Worm (Caenorhabditis elegans): ENCODE data around the gene F14B8.4.

- TF ChIP-seq pha-4 (tag; optimal IDR thresholded peaks at IDR 0.05) (no peak), hmg-20 (GFP tag; IDR thresholded peaks at IDR 0.05) (no peak), K11D2.4 (GFP tag; IDR thresholded peaks at IDR 0.05) (no peak), akir-1 (GFP tag; optimal IDR thresholded peaks at IDR 0.05) (no peak), unc-130 (GFP tag; optimal IDR thresholded peaks at IDR 0.05) (no peak), F39B2.1 (GFP tag; IDR thresholded peaks at IDR 0.05) (no peak), ceh-91 (GFP tag; IDR thresholded peaks at IDR 0.05) (no peak), rec-8 (tag; optimal IDR thresholded peaks at IDR 0.05) (no peak), lin-26 (GFP tag; IDR thresholded peaks at IDR 0.05) (peak; percentile 60; the same call in 1 of the 2 replicates), madf-6 (GFP tag; IDR thresholded peaks at IDR 0.05) (no peak)
Observed at ce11 chrX:6866900-6867299, 32.8 kb downstream of the F14B8.4 start.

Measured in whole organism, young adult.